Fruit fly (Drosophila melanogaster) whole organism, embryonic: ENCODE data around the gene CG34281.

Experiments
- Asciz ChIP-seq: fragments of 200-800 bp; sonication (Bioruptor generic); optimal IDR thresholded peaks from 2 replicates; lab custom pipeline; 2017; ENCODE audit warnings: missing biosample characterization, mild to moderate bottlenecking, missing genetic modification characterization, missing genetic modification reagents
- Bdp1 ChIP-seq: fragments of 200-800 bp; sonication (Bioruptor generic); optimal IDR thresholded peaks from 3 replicates; lab custom pipeline; 2016; ENCODE audit warnings: missing biosample characterization, missing genetic modification characterization
- Bgb ChIP-seq: fragments of 200-800 bp; sonication (Bioruptor generic); IDR thresholded peaks from 2 replicates; pipeline ENCODE4 v1.3.6; 2022; ENCODE audit warnings: missing biosample characterization, missing genetic modification characterization; ENCODE audit not compliant: partially characterized antibody
- BtbVII ChIP-seq: fragments of 200-800 bp; sonication (Bioruptor generic); optimal IDR thresholded peaks from 3 replicates; lab custom pipeline; 2017; ENCODE audit warnings: missing biosample characterization, mild to moderate bottlenecking, missing genetic modification characterization
- Bteb2 ChIP-seq: fragments of 200-800 bp; sonication (Bioruptor generic); optimal IDR thresholded peaks from 2 replicates; lab custom pipeline; 2016; ENCODE audit warnings: missing biosample characterization, missing genetic modification characterization
- CG10979 ChIP-seq: fragments of 200-800 bp; sonication (Bioruptor generic); optimal IDR thresholded peaks from 2 replicates; lab custom pipeline; 2018; ENCODE audit warnings: missing biosample characterization, mild to moderate bottlenecking, missing genetic modification characterization, moderate library complexity
- CG11504 ChIP-seq: fragments of 200-800 bp; sonication (Bioruptor generic); optimal IDR thresholded peaks from 3 replicates; lab custom pipeline; 2019; ENCODE audit warnings: missing biosample characterization, mild to moderate bottlenecking, missing genetic modification characterization, moderate library complexity
- CG11696 ChIP-seq: fragments of 200-800 bp; sonication (Bioruptor generic); IDR thresholded peaks from 2 replicates; pipeline ENCODE4 v1.3.6; 2022; ENCODE audit warnings: missing biosample characterization, missing genetic modification characterization
- CG12219 ChIP-seq: fragments of 200-800 bp; sonication (Bioruptor generic); optimal IDR thresholded peaks from 3 replicates; lab custom pipeline; 2018; ENCODE audit warnings: missing biosample characterization, mild to moderate bottlenecking, missing genetic modification characterization
- CG12236 ChIP-seq: fragments of 200-800 bp; sonication (Bioruptor generic); optimal IDR thresholded peaks from 2 replicates; lab custom pipeline; 2016; ENCODE audit warnings: missing biosample characterization, missing genetic modification characterization
- CG13424 ChIP-seq: fragments of 200-800 bp; sonication (Bioruptor generic); optimal IDR thresholded peaks from 2 replicates; lab custom pipeline; 2019; ENCODE audit warnings: missing biosample characterization, mild to moderate bottlenecking, missing genetic modification characterization, moderate library complexity
- CG13624 ChIP-seq: fragments of 200-800 bp; sonication (Bioruptor generic); optimal IDR thresholded peaks from 2 replicates; lab custom pipeline; 2016; ENCODE audit warnings: missing biosample characterization, missing genetic modification characterization
- CG17359 ChIP-seq: fragments of 200-800 bp; sonication (Bioruptor generic); optimal IDR thresholded peaks from 3 replicates; lab custom pipeline; 2018; ENCODE audit warnings: missing biosample characterization, mild to moderate bottlenecking, missing genetic modification characterization, moderate library complexity
- CG17361 ChIP-seq: fragments of 200-800 bp; sonication (Bioruptor generic); IDR thresholded peaks from 3 replicates; pipeline ENCODE4 v1.3.6; 2022; ENCODE audit warnings: missing biosample characterization, missing genetic modification characterization
- CG17568 ChIP-seq: fragments of 200-800 bp; sonication (Bioruptor generic); optimal IDR thresholded peaks from 2 replicates; lab custom pipeline; 2018; ENCODE audit warnings: missing biosample characterization, mild to moderate bottlenecking, missing genetic modification characterization, moderate library complexity
- CG2199 ChIP-seq: fragments of 200-800 bp; sonication (Bioruptor generic); IDR thresholded peaks from 3 replicates; pipeline ENCODE4 v1.3.6; 2022; ENCODE audit warnings: missing biosample characterization, missing genetic modification characterization
- CG3407 ChIP-seq: fragments of 200-800 bp; sonication (Bioruptor generic); optimal IDR thresholded peaks from 2 replicates; lab custom pipeline; 2018; ENCODE audit warnings: missing biosample characterization, mild to moderate bottlenecking, missing genetic modification characterization
- CG6683 ChIP-seq: fragments of 200-800 bp; sonication (Bioruptor generic); optimal IDR thresholded peaks from 2 replicates; lab custom pipeline; 2017; ENCODE audit warnings: missing biosample characterization, mild to moderate bottlenecking, missing genetic modification characterization, missing genetic modification reagents
- CG7556 ChIP-seq: fragments of 200-800 bp; sonication (Bioruptor generic); optimal IDR thresholded peaks from 2 replicates; lab custom pipeline; 2017; ENCODE audit warnings: missing biosample characterization, mild to moderate bottlenecking, missing genetic modification characterization
- CG7745 ChIP-seq: fragments of 200-800 bp; sonication (Bioruptor generic); optimal IDR thresholded peaks from 2 replicates; lab custom pipeline; 2018; ENCODE audit warnings: missing biosample characterization, mild to moderate bottlenecking, missing genetic modification characterization, moderate library complexity
- D19A ChIP-seq: fragments of 200-800 bp; optimal IDR thresholded peaks from 3 replicates; lab custom pipeline; 2019; ENCODE audit warnings: missing biosample characterization, mild to moderate bottlenecking, missing genetic modification characterization, moderate library complexity
- Dek ChIP-seq: fragments of 200-800 bp; sonication (Bioruptor generic); optimal IDR thresholded peaks from 3 replicates; lab custom pipeline; 2019; ENCODE audit warnings: missing biosample characterization, mild to moderate bottlenecking, missing genetic modification characterization, moderate library complexity
- Drgx ChIP-seq: fragments of 200-800 bp; sonication (Bioruptor generic); IDR thresholded peaks from 2 replicates; pipeline ENCODE4 v1.3.6; 2022; ENCODE audit warnings: missing biosample characterization, missing genetic modification characterization
- Ets65A ChIP-seq: fragments of 200-800 bp; sonication (Bioruptor generic); peaks from one replicate; lab custom pipeline; 2016; ENCODE audit warnings: missing biosample characterization, missing genetic modification characterization
- HmgD ChIP-seq: fragments of 200-800 bp; sonication (Bioruptor generic); optimal IDR thresholded peaks from 3 replicates; lab custom pipeline; 2016; ENCODE audit warnings: missing biosample characterization, missing genetic modification characterization
- Hr51 ChIP-seq, 2 experiments: fragments of 200-800 bp; sonication (Bioruptor generic); optimal IDR thresholded peaks; 2 replicates in 1 of 2; 3 replicates in 1 of 2; lab custom pipeline; 2016 to 2018; ENCODE audit warnings: missing biosample characterization in 2 of 2, missing genetic modification characterization in 2 of 2, mild to moderate bottlenecking in 1 of 2, moderate library complexity in 1 of 2
- Hr78 ChIP-seq, 2 experiments: fragments of 200-800 bp in 1 of 2; fragments of >200 bp in 1 of 2; sonication (Bioruptor generic) in 1 of 2; optimal IDR thresholded peaks; 2 replicates each; lab custom pipeline; 2017 to 2019; ENCODE audit warnings: missing biosample characterization in 2 of 2, missing genetic modification characterization in 2 of 2, mild to moderate bottlenecking in 1 of 2, moderate library complexity in 1 of 2
- Optix ChIP-seq: fragments of 200-800 bp; sonication (Bioruptor generic); IDR thresholded peaks from 3 replicates; pipeline ENCODE4 v1.3.6; 2022; ENCODE audit warnings: missing biosample characterization, missing genetic modification characterization
- Six4 ChIP-seq: fragments of 200-800 bp; sonication (Bioruptor generic); optimal IDR thresholded peaks from 2 replicates; lab custom pipeline; 2016; ENCODE audit warnings: missing biosample characterization, missing genetic modification characterization
- abd-A ChIP-seq: fragments of 200-800 bp; sonication (Bioruptor generic); optimal IDR thresholded peaks from 3 replicates; lab custom pipeline; 2019; ENCODE audit warnings: missing biosample characterization, mild to moderate bottlenecking, missing genetic modification characterization, moderate library complexity
- amos ChIP-seq: fragments of 200-800 bp; sonication (Bioruptor generic); IDR thresholded peaks from 2 replicates; pipeline ENCODE4 v1.3.6; 2022; ENCODE audit warnings: missing biosample characterization, missing genetic modification characterization; ENCODE audit not compliant: partially characterized antibody
- ato ChIP-seq: fragments of 200-800 bp; sonication (Bioruptor generic); IDR thresholded peaks from 2 replicates; pipeline ENCODE4 v1.3.6; 2022; ENCODE audit warnings: missing biosample characterization, missing genetic modification characterization; ENCODE audit not compliant: partially characterized antibody
- bab2 ChIP-seq: fragments of 200-800 bp; sonication (Bioruptor generic); optimal IDR thresholded peaks from 2 replicates; lab custom pipeline; 2016; ENCODE audit warnings: missing biosample characterization, missing genetic modification characterization
- cwo ChIP-seq: fragments of 200-800 bp; sonication (Bioruptor generic); optimal IDR thresholded peaks from 3 replicates; lab custom pipeline; 2017; ENCODE audit warnings: missing biosample characterization, missing genetic modification characterization, mild to moderate bottlenecking, moderate library complexity, missing genetic modification reagents
- dmrt11E ChIP-seq: fragments of 200-800 bp; sonication (Bioruptor generic); optimal IDR thresholded peaks from 3 replicates; lab custom pipeline; 2018; ENCODE audit warnings: missing biosample characterization, mild to moderate bottlenecking, missing genetic modification characterization, moderate library complexity
- emc ChIP-seq: fragments of 200-800 bp; sonication (Bioruptor generic); optimal IDR thresholded peaks from 2 replicates; lab custom pipeline; 2016; ENCODE audit warnings: missing biosample characterization, missing genetic modification characterization
- ems ChIP-seq: fragments of 200-800 bp; sonication (Bioruptor generic); optimal IDR thresholded peaks from 3 replicates; lab custom pipeline; 2016; ENCODE audit warnings: missing biosample characterization, missing genetic modification characterization
- fu2 ChIP-seq: fragments of 200-800 bp; sonication (Bioruptor generic); optimal IDR thresholded peaks from 2 replicates; lab custom pipeline; 2016; ENCODE audit warnings: missing biosample characterization, missing genetic modification characterization
- gem ChIP-seq: fragments of 200-800 bp; sonication (Bioruptor generic); optimal IDR thresholded peaks from 2 replicates; lab custom pipeline; 2019; ENCODE audit warnings: missing biosample characterization, mild to moderate bottlenecking, missing genetic modification characterization, moderate library complexity
- h ChIP-seq: fragments of >200 bp; optimal IDR thresholded peaks from 2 replicates; lab custom pipeline; 2017
- lab ChIP-seq: fragments of 200-800 bp; sonication (Bioruptor generic); optimal IDR thresholded peaks from 3 replicates; lab custom pipeline; 2017; ENCODE audit warnings: missing biosample characterization, missing genetic modification characterization, mild to moderate bottlenecking, moderate library complexity, missing genetic modification reagents
- nerfin-1 ChIP-seq: fragments of 200-800 bp; sonication (Bioruptor generic); optimal IDR thresholded peaks from 3 replicates; lab custom pipeline; 2019; ENCODE audit warnings: missing biosample characterization, mild to moderate bottlenecking, missing genetic modification characterization, moderate library complexity
- pita ChIP-seq: fragments of 200-800 bp; sonication (Bioruptor generic); optimal IDR thresholded peaks from 2 replicates; lab custom pipeline; 2017; ENCODE audit warnings: missing biosample characterization, mild to moderate bottlenecking, missing genetic modification characterization
- prd ChIP-seq, 3 experiments: fragments of >200 bp in 2 of 3; fragments of 200-800 bp in 1 of 3; sonication (Bioruptor generic) in 1 of 3; optimal IDR thresholded peaks in 2 of 3; IDR thresholded peaks in 1 of 3; 2 replicates in 2 of 3; 3 replicates in 1 of 3; pipeline versions ENCODE4 v1.3.6 to Lab custom; 2017 to 2022; ENCODE audit warnings: missing biosample characterization in 1 of 3, missing genetic modification characterization in 1 of 3
- run ChIP-seq: fragments of 200-800 bp; sonication (Bioruptor generic); optimal IDR thresholded peaks from 3 replicates; lab custom pipeline; 2018; ENCODE audit warnings: missing biosample characterization, mild to moderate bottlenecking, missing genetic modification characterization
- sd ChIP-seq: fragments of 200-800 bp; sonication (Bioruptor generic); optimal IDR thresholded peaks from 3 replicates; lab custom pipeline; 2018; ENCODE audit warnings: missing biosample characterization, mild to moderate bottlenecking, missing genetic modification characterization, moderate library complexity
- sens-2 ChIP-seq: fragments of 200-800 bp; sonication (Bioruptor generic); IDR thresholded peaks from 2 replicates; pipeline ENCODE4 v1.3.6; 2022; ENCODE audit warnings: missing biosample characterization, missing genetic modification characterization
- ttk ChIP-seq: fragments of 200-800 bp; sonication (Bioruptor generic); IDR thresholded peaks from 2 replicates; pipeline ENCODE4 v2.1.2; 2022; ENCODE audit warnings: missing biosample characterization, missing genetic modification characterization

The CG34281 gene

DNA sequence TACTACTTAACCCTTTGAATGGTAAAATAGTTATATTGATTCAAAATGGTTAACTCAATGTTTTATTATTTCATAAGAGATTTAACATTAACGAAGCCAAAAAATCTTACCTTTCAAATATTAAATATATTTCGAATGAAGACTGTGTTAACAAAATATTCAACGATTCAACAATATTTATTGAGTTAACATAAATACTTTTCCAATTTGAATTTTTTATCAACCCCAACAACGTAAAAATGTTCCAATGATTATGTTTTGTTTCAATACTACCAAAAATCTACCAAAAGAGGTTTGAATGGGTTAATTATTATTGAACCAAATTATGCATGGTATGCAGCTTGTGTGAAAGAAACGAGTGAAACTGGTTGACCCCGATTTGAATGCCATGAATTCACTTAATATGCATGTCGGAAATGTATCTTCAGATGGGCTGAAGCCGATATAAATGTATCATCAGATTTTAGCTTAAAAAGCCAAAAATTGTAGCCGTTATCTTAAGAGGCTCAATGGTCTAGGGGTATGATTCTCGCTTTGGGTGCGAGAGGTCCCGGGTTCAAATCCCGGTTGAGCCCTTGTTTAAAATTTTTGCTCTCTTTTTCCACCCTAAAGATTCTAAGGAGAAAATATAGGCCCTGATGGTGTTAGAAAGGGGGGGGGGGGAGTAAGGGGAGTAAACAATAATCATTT is 18.6 kb downstream of the CG34281 start (continued):
- TF ChIP-seq pita (GFP tag; lab: Kevin White, UChicago) (no peak), CG7556 (no peak), Dek (tag; lab: Kevin White, UChicago) (no peak), cwo (no peak), BtbVII (GFP tag; lab: Kevin White, UChicago) (no peak), dmrt11E (tag; lab: Kevin White, UChicago) (no peak), CG17361 (GFP tag; lab: Robert Waterston, UW) (peak; percentile 31; the same call in 1 of the 3 replicates), nerfin-1 (tag; lab: Kevin White, UChicago) (no peak), CG12236 (no peak), fu2 (GFP tag; lab: Kevin White, UChicago) (no peak), ato (GFP tag; lab: Robert Waterston, UW) (0 out of 2 replicates have a peak, but pooled peaks have one; percentile 7), CG13424 (tag; lab: Kevin White, UChicago) (peak; percentile 10), CG2199 (GFP tag; lab: Robert Waterston, UW) (no peak), h (lab: Kevin White, UChicago) (no peak), ttk (no peak), Bgb (GFP tag; lab: Robert Waterston, UW) (peak; percentile 28; the same call in 1 of the 2 replicates), lab (no peak), abd-A (peak; percentile 69), CG7745 (tag; lab: Kevin White, UChicago) (no peak), CG17568 (GFP tag; lab: Kevin White, UChicago) (no peak), sd (peak; percentile 93), D19A (peak; percentile 6), Drgx (GFP tag; lab: Robert Waterston, UW) (no peak), Asciz (GFP tag; lab: Kevin White, UChicago) (no peak), CG13624 (GFP tag; lab: Kevin White, UChicago) (no peak), Ets65A (GFP tag; lab: Kevin White, UChicago) (no peak), sens-2 (no peak), Bdp1 (GFP tag; lab: Kevin White, UChicago) (peak; percentile 82), CG17359 (tag; lab: Kevin White, UChicago) (peak; percentile 37), Hr78 (GFP tag; optimal IDR thresholded peaks at IDR 0.05; lab: Kevin White, UChicago) (peak in 1 of 2 experiments; percentile 32), emc (no peak), bab2 (GFP tag; lab: Kevin White, UChicago) (no peak), CG10979 (peak; percentile 2), Bteb2 (GFP tag; lab: Kevin White, UChicago) (no peak), run (tag; lab: Kevin White, UChicago) (no peak), CG12219 (no peak), HmgD (no peak), Optix (GFP tag; lab: Robert Waterston, UW) (no peak), CG11504 (tag; lab: Kevin White, UChicago) (peak; percentile 33), gem (tag; lab: Kevin White, UChicago) (peak; percentile 16), CG11696 (GFP tag; lab: Robert Waterston, UW) (no peak), CG3407 (GFP tag; lab: Kevin White, UChicago) (no peak), Six4 (no peak), amos (peak; percentile 48; the same call in 1 of the 2 replicates), Hr51 (GFP tag; optimal IDR thresholded peaks at IDR 0.05; lab: Kevin White, UChicago) (peak in 1 of 2 experiments; percentile 18), CG6683 (no peak), ems (GFP tag; lab: Kevin White, UChicago) (no peak), prd (optimal IDR thresholded peaks at IDR 0.05; lab: Kevin White, UChicago) (no peak), prd (GFP tag; IDR thresholded peaks at IDR 0.05; lab: Robert Waterston, UW) (no peak)
